Fruit fly (Drosophila melanogaster): ENCODE data around the gene TotZ.

dm6 chr3R:20914103-20914502, 36.6 kb downstream of the TotZ start, which contains the start of gene hdly:
- TF ChIP-seq Dll (optimal IDR thresholded peaks at IDR 0.05) (no peak), psq (optimal IDR thresholded peaks at IDR 0.05) (no peak), EcR (GFP tag; optimal IDR thresholded peaks at IDR 0.05) (no peak), pan (optimal IDR thresholded peaks at IDR 0.05) (no peak), usp (GFP tag; optimal IDR thresholded peaks at IDR 0.05) (no peak)

Data from whole organism.